Worm (Caenorhabditis elegans) whole organism, L3 larva: ENCODE data around the gene dnj-1.

ENCODE experiments used
- aly-2 ChIP-seq: fragments of 150-350 bp; optimal IDR thresholded peaks from 2 replicates; lab custom pipeline; 2014; ENCODE audit warnings: missing biosample characterization, missing genetic modification characterization
- ceh-16 ChIP-seq: sonication (generic microtip); optimal IDR thresholded peaks from 2 replicates; lab custom pipeline; 2017; ENCODE audit warnings: missing biosample characterization, missing genetic modification characterization
- ceh-28 ChIP-seq: fragments of 150-350 bp; optimal IDR thresholded peaks from 2 replicates; lab custom pipeline; 2014; ENCODE audit warnings: missing biosample characterization, missing genetic modification reagents, missing genetic modification characterization
- ceh-82 ChIP-seq: fragments of 150-350 bp; optimal IDR thresholded peaks from 2 replicates; lab custom pipeline; 2014; ENCODE audit warnings: missing biosample characterization, missing genetic modification characterization
- daf-12 ChIP-seq: fragments of 150-350 bp; optimal IDR thresholded peaks from 2 replicates; lab custom pipeline; 2014; ENCODE audit warnings: missing biosample characterization, missing genetic modification reagents, missing genetic modification characterization
- egl-27 ChIP-seq: sonication (generic microtip); optimal IDR thresholded peaks from 4 replicates; lab custom pipeline; 2017; ENCODE audit warnings: missing biosample characterization, missing genetic modification reagents, missing genetic modification characterization
- egl-5 ChIP-seq: fragments of 150-350 bp; optimal IDR thresholded peaks from 2 replicates; lab custom pipeline; 2017; ENCODE audit warnings: missing biosample characterization, missing genetic modification reagents, missing genetic modification characterization, inconsistent platforms
- elt-1 ChIP-seq: fragments of 150-350 bp; optimal IDR thresholded peaks from 2 replicates; lab custom pipeline; 2014; ENCODE audit warnings: missing biosample characterization, missing genetic modification characterization
- elt-3 ChIP-seq, 3 experiments: fragments of 150-350 bp in 1 of 3; sonication (generic microtip) in 2 of 3; optimal IDR thresholded peaks; 2 replicates in 2 of 3; 4 replicates in 1 of 3; lab custom pipeline; 2014 to 2017; ENCODE audit warnings: missing biosample characterization in 3 of 3, missing genetic modification characterization in 3 of 3
- fkh-10 ChIP-seq: sonication (generic microtip); optimal IDR thresholded peaks from 2 replicates; lab custom pipeline; 2017; ENCODE audit warnings: missing biosample characterization, missing genetic modification reagents, missing genetic modification characterization
- fkh-2 ChIP-seq: fragments of 150-350 bp; optimal IDR thresholded peaks from 2 replicates; lab custom pipeline; 2014; ENCODE audit warnings: missing biosample characterization, missing genetic modification reagents, missing genetic modification characterization
- jun-1 ChIP-seq: fragments of 150-350 bp; optimal IDR thresholded peaks from 2 replicates; lab custom pipeline; 2014; ENCODE audit warnings: missing biosample characterization, missing genetic modification reagents, missing genetic modification characterization
- lin-39 ChIP-seq: fragments of 150-350 bp; optimal IDR thresholded peaks from 2 replicates; lab custom pipeline; 2018; ENCODE audit warnings: missing biosample characterization, missing genetic modification reagents, missing genetic modification characterization
- lsy-12 ChIP-seq: sonication (generic microtip); optimal IDR thresholded peaks from 2 replicates; lab custom pipeline; 2016; ENCODE audit warnings: mild to moderate bottlenecking, missing genetic modification characterization, missing compliant biosample characterization
- mdl-1 ChIP-seq: fragments of 150-350 bp; optimal IDR thresholded peaks from 2 replicates; lab custom pipeline; 2014; ENCODE audit warnings: missing biosample characterization, missing genetic modification characterization
- mml-1 ChIP-seq: fragments of 150-350 bp; sonication (generic microtip); optimal IDR thresholded peaks from 3 replicates; lab custom pipeline; 2014; ENCODE audit warnings: missing biosample characterization, missing genetic modification characterization
- nfya-1 ChIP-seq: sonication (generic microtip); optimal IDR thresholded peaks from 2 replicates; lab custom pipeline; 2017; ENCODE audit warnings: missing genetic modification characterization, mild to moderate bottlenecking, missing compliant biosample characterization, antibody characterized with exemption, moderate library complexity; ENCODE audit not compliant: insufficient read depth
- nhr-11 ChIP-seq: fragments of 150-350 bp; optimal IDR thresholded peaks from 2 replicates; lab custom pipeline; 2014; ENCODE audit warnings: missing biosample characterization, missing genetic modification characterization
- nhr-12 ChIP-seq: fragments of 150-350 bp; optimal IDR thresholded peaks from 2 replicates; lab custom pipeline; 2014; ENCODE audit warnings: missing biosample characterization, missing genetic modification characterization
- nhr-23 ChIP-seq: fragments of 150-350 bp; optimal IDR thresholded peaks from 2 replicates; lab custom pipeline; 2014; ENCODE audit warnings: missing biosample characterization, missing genetic modification reagents, missing genetic modification characterization
- nhr-28 ChIP-seq: fragments of 150-350 bp; optimal IDR thresholded peaks from 2 replicates; lab custom pipeline; 2014; ENCODE audit warnings: missing biosample characterization, missing genetic modification characterization
- nhr-43 ChIP-seq: sonication (generic microtip); optimal IDR thresholded peaks from 2 replicates; lab custom pipeline; 2016; ENCODE audit warnings: mild to moderate bottlenecking, missing genetic modification characterization, missing compliant biosample characterization; ENCODE audit not compliant: poor library complexity, severe bottlenecking
- nhr-67 ChIP-seq: fragments of 150-350 bp; optimal IDR thresholded peaks from 2 replicates; lab custom pipeline; 2014; ENCODE audit warnings: missing biosample characterization, missing genetic modification characterization
- nhr-77 ChIP-seq: fragments of 150-350 bp; optimal IDR thresholded peaks from 2 replicates; lab custom pipeline; 2014; ENCODE audit warnings: missing biosample characterization, missing genetic modification characterization
- pha-4 ChIP-seq: fragments of 150-350 bp; optimal IDR thresholded peaks from 2 replicates; lab custom pipeline; 2014; ENCODE audit warnings: missing biosample characterization, missing genetic modification reagents, missing genetic modification characterization
- sea-2 ChIP-seq: fragments of 150-350 bp; sonication (generic microtip); optimal IDR thresholded peaks from 4 replicates; lab custom pipeline; 2014; ENCODE audit warnings: missing biosample characterization, missing genetic modification reagents, missing genetic modification characterization
- skn-1 ChIP-seq: fragments of 150-350 bp; optimal IDR thresholded peaks from 2 replicates; lab custom pipeline; 2014; ENCODE audit warnings: missing biosample characterization, missing genetic modification characterization
- snpc-4 ChIP-seq: fragments of 150-350 bp; optimal IDR thresholded peaks from 2 replicates; lab custom pipeline; 2014; ENCODE audit warnings: missing biosample characterization, missing genetic modification characterization
- tbx-2 ChIP-seq: sonication (generic microtip); optimal IDR thresholded peaks from 2 replicates; lab custom pipeline; 2016; ENCODE audit warnings: mild to moderate bottlenecking, missing genetic modification characterization, missing compliant biosample characterization
- unc-39 ChIP-seq: sonication (generic microtip); optimal IDR thresholded peaks from 4 replicates; lab custom pipeline; 2017; ENCODE audit warnings: missing biosample characterization, missing genetic modification characterization
- unc-62 ChIP-seq: fragments of 150-350 bp; sonication (generic microtip); optimal IDR thresholded peaks from 4 replicates; lab custom pipeline; 2014; ENCODE audit warnings: missing biosample characterization, missing genetic modification reagents, missing genetic modification characterization
- zag-1 ChIP-seq: fragments of 150-350 bp; optimal IDR thresholded peaks from 2 replicates; lab custom pipeline; 2014; ENCODE audit warnings: missing biosample characterization, missing genetic modification characterization
- ztf-11 ChIP-seq: fragments of 150-350 bp; optimal IDR thresholded peaks from 2 replicates; lab custom pipeline; 2014; ENCODE audit warnings: missing biosample characterization, missing genetic modification characterization

Gene dnj-1

DNA sequence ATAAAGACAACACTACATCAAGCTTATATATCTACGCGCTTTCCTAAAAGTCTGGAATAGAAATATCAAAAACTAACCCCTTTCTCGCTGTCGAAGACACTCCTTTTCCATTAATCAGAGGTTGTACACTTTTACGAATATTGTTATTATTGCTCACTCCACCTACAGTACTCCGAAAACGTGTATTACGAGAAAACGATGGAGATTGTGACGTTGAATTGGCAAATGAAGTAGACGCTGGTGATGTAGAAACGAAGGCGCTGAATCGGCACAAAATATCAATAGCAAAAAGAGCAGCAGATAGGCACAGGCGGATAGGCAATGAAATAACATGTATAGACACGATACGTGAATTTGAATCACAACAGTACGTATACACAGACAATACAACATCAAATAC lies 45.5 kb downstream of the dnj-1 start:
- TF ChIP-seq ztf-11 (tag; lab: Kevin White, UChicago) (no peak), ceh-28 (tag; lab: Kevin White, UChicago) (no peak), elt-1 (no peak), ceh-16 (tag; lab: Kevin White, UChicago) (no peak), zag-1 (tag; lab: Kevin White, UChicago) (no peak), unc-39 (tag; lab: Kevin White, UChicago) (no peak), nfya-1 (no peak), ceh-82 (tag; lab: Kevin White, UChicago) (no peak), pha-4 (no peak), nhr-43 (tag; lab: Kevin White, UChicago) (no peak), tbx-2 (no peak), elt-3 (tag; optimal IDR thresholded peaks at IDR 0.05; lab: Kevin White, UChicago) (no peak), fkh-10 (GFP tag; lab: Kevin White, UChicago) (no peak)

DNA sequence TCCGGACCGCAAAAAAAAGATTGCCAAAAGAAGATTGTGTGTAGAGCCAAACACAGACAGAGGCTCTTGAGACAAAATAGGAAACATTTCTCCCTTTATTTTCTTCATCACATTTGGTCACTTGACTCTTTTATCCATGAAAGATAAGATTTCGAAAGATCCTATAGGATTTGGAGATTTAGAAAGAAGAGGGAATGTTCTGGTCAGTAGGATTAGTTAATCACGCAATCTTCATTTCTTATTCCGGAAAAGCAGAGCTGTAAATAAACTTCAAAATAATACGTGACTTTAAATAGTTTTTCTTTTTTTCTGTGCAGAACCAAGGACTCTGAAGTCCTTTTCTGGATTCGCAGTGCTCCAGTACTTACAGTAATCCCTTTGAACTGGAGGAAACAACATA lies 48.4 kb downstream of the dnj-1 start:
- TF ChIP-seq egl-5 (tag; lab: Kevin White, UChicago) (no peak), unc-39 (tag; lab: Kevin White, UChicago) (no peak), jun-1 (tag; lab: Kevin White, UChicago) (no peak), nfya-1 (peak; percentile 7), elt-1 (peak; percentile 43)

DNA sequence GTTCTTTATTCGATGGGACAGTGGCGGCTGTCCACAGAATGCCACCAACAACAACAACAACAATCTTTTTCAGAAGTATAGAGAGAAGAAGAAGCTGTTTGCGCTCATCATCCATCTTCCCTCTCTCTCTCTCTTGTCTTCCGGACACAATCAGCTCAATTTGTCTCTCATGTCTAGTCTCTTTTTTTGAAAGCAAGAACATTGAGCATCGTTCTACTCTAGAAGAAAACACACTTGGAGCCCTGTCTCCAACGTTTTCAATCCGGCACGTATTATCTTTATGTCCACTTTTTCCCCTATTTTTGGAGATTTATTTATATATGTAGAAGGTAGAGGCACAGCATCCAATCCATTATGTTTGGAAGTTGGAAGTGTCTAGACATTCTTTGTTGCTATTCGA lies 50.0 kb downstream of the dnj-1 start:
- no peak for TF ChIP-seq skn-1 (tag; lab: Kevin White, UChicago)
- peak; percentile 69 for TF ChIP-seq lin-39 (tag; lab: Kevin White, UChicago)

DNA sequence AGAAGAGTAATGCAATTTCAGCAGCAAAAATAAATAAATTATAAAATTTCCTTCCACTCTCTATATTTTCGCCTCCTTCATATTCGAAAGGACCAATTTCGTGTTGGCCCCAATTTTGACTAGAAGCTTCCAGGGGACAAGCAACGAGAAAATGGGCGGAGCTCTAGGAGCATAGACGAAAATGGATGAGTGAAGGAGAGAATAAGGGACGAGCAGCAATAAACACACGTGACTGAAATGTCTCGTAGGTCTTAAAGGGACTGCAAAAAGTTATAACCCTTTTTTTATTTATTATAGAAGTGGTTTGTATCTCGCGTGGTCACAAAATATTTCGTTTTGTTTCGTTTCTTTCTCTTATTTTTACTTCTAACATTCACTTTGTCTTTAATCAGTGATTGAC lies 50.9 kb downstream of the dnj-1 start:
- peak; percentile 62 for TF ChIP-seq lin-39 (tag; lab: Kevin White, UChicago)
- peak; percentile 41 for TF ChIP-seq nfya-1
- no peak for TF ChIP-seq snpc-4 (tag; lab: Kevin White, UChicago)

DNA sequence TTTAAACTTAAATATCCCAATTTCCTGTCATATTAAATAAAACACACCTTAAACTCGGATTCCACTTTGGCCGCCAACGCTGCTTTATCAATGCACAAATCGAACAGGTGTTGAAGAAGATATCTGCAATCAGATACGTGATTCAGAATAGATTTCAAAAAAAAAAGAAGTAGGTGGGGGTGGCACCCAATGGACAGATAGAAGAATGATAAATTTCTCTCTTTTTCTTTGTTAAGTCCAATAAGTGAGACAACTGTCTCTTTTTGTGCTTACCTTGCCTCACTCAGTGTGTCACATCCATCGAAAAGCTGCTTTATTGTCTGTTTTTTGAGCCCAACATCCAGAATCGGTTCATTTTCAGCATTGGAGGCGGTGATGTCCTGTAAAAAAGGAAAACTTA lies 52.0 kb downstream of the dnj-1 start:
- TF ChIP-seq fkh-10 (GFP tag; lab: Kevin White, UChicago) (no peak), egl-27 (no peak), mdl-1 (tag; lab: Kevin White, UChicago) (no peak), lsy-12 (no peak), lin-39 (tag; lab: Kevin White, UChicago) (peak; percentile 29), skn-1 (tag; lab: Kevin White, UChicago) (no peak), nfya-1 (peak; percentile 13), mml-1 (tag; lab: Kevin White, UChicago) (no peak), unc-39 (tag; lab: Kevin White, UChicago) (no peak), nhr-67 (tag; lab: Kevin White, UChicago) (no peak)

DNA sequence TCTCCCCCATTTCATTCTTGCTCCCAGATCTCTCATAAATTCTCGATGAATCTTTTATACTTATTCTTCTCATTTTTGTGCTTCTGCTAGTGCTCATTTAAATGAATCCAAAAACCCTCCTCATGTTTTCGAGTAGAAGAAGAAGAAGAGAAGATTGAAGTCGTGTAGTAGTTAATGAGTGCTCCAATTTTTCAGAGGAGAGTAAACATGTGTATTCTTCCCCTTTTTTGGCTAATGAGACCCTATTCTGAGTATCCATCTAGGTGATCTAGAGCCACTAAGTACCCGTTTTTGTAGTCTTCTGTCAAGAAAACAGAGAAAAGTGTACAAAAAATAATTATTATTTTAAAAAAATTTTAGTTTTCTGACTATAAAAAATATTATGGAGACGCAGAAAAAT lies 52.7 kb downstream of the dnj-1 start:
- TF ChIP-seq daf-12 (tag; lab: Kevin White, UChicago) = no peak
- no peak for TF ChIP-seq jun-1 (tag; lab: Kevin White, UChicago)
- TF ChIP-seq nhr-11 (tag; lab: Kevin White, UChicago) = no peak
- no peak for TF ChIP-seq unc-62 (GFP tag; lab: Kevin White, UChicago)
- TF ChIP-seq ztf-11 (tag; lab: Kevin White, UChicago) = no peak
- TF ChIP-seq fkh-2 = no peak
- no peak for TF ChIP-seq nhr-23 (tag; lab: Kevin White, UChicago)
- TF ChIP-seq egl-27 = no peak
- TF ChIP-seq nfya-1 = no peak
- no peak for TF ChIP-seq aly-2
- no peak for TF ChIP-seq sea-2 (GFP tag; lab: Kevin White, UChicago)
- no peak for TF ChIP-seq nhr-28 (tag; lab: Kevin White, UChicago)
- TF ChIP-seq nhr-12 (tag; lab: Kevin White, UChicago) = no peak
- TF ChIP-seq nhr-77 = no peak
